Fruit fly (Drosophila melanogaster): ENCODE measurements around the gene CG9692.

DNA sequence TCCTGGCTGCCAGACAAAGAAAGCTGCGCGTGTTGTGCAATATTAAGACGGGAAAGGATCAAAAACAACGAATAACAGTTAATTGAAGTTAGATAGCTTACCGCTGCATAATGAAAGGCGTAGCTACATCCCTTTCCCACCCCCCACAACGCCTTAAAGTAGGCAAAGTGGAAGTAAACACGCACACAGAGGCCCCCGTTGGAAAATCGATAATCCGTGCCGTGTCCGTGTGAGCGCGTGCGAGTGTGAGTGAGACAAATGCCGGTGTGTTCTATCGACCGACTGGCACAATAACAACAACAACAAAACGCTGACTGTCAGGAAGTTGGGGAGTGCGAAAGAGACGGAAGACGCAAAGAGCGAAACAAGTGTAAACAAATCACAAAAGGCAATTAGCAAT is 7.6 kb downstream of the CG9692 start:
- TF ChIP-seq MTF-1 (GFP tag; optimal IDR thresholded peaks at IDR 0.05; ENCODE audit: borderline replicate concordance) (no peak), Dip2 (GFP tag; IDR thresholded peaks at IDR 0.05) (no peak), oc (tag; optimal IDR thresholded peaks at IDR 0.05) (no peak), org-1 (GFP tag; optimal IDR thresholded peaks at IDR 0.05) (no peak), repo (GFP tag; optimal IDR thresholded peaks at IDR 0.05) (no peak), CG4328 (GFP tag; optimal IDR thresholded peaks at IDR 0.05) (no peak), CG4404 (GFP tag; IDR thresholded peaks at IDR 0.05) (no peak), Dll (GFP tag; IDR thresholded peaks at IDR 0.05; ENCODE audit: partially characterized antibody) (no peak), B-H1 (GFP tag; IDR thresholded peaks at IDR 0.05) (no peak)

All from whole organism, embryonic.